Fruit fly (Drosophila melanogaster): ENCODE data around the gene Neu2.

dm6 chr3L:21533270-21533948, 43.0 kb upstream of the Neu2 start, which contains the start of gene Mkrn1:
- TF ChIP-seq esn (GFP tag; optimal IDR thresholded peaks at IDR 0.05) (no peak), Eip78C (GFP tag) (no peak), Eip75B (GFP tag; optimal IDR thresholded peaks at IDR 0.05) (no peak), Sox14 (GFP tag; optimal IDR thresholded peaks at IDR 0.05) (no peak), achi (GFP tag; optimal IDR thresholded peaks at IDR 0.05) (no peak), lz (GFP tag; optimal IDR thresholded peaks at IDR 0.05) (no peak), fd59A (GFP tag; optimal IDR thresholded peaks at IDR 0.05) (no peak)

All from whole organism, prepupa.